Fruit fly (Drosophila melanogaster) whole organism, prepupa: Measurements from ENCODE around the gene CG32755.
A peak's percentile ranks its signal among the peaks of the same experiment; 100 is the strongest.

Source experiments
- Blimp-1 ChIP-seq: fragments of 200-800 bp; sonication (Bioruptor generic); optimal IDR thresholded peaks from 3 replicates; lab custom pipeline; 2017; ENCODE audit warnings: missing biosample characterization, missing genetic modification characterization, mild to moderate bottlenecking, moderate library complexity, missing genetic modification reagents
- CG10669 ChIP-seq: fragments of 200-800 bp; sonication (Bioruptor generic); optimal IDR thresholded peaks from 3 replicates; lab custom pipeline; 2018; ENCODE audit warnings: missing biosample characterization, mild to moderate bottlenecking, missing genetic modification characterization, moderate library complexity
- CG11294 ChIP-seq: fragments of 200-800 bp; sonication (Bioruptor generic); IDR thresholded peaks from 2 replicates; pipeline ENCODE4 v1.3.6; 2022; ENCODE audit warnings: missing biosample characterization, missing genetic modification characterization
- CG11762 ChIP-seq: fragments of 200-800 bp; sonication (Bioruptor generic); optimal IDR thresholded peaks from 3 replicates; lab custom pipeline; 2016; ENCODE audit warnings: missing biosample characterization, missing genetic modification characterization; ENCODE audit not compliant: insufficient read depth
- CG11902 ChIP-seq: fragments of 200-800 bp; sonication (Bioruptor generic); optimal IDR thresholded peaks from 3 replicates; lab custom pipeline; 2016; ENCODE audit warnings: missing biosample characterization, missing genetic modification characterization
- CG15336 ChIP-seq: fragments of 200-800 bp; sonication (Bioruptor generic); IDR thresholded peaks from 2 replicates; pipeline ENCODE4 v1.3.6; 2022; ENCODE audit warnings: missing biosample characterization, missing genetic modification characterization
- CG1621 ChIP-seq: fragments of 200-800 bp; sonication (Bioruptor generic); optimal IDR thresholded peaks from 3 replicates; lab custom pipeline; 2018; ENCODE audit warnings: missing biosample characterization, mild to moderate bottlenecking, missing genetic modification characterization
- CG3032 ChIP-seq: fragments of 200-800 bp; optimal IDR thresholded peaks from 2 replicates; lab custom pipeline; 2019; ENCODE audit warnings: missing biosample characterization, mild to moderate bottlenecking, missing genetic modification characterization, moderate library complexity
- CG31627 ChIP-seq: fragments of 200-800 bp; sonication (Bioruptor generic); optimal IDR thresholded peaks from 3 replicates; lab custom pipeline; 2016; ENCODE audit warnings: missing biosample characterization, missing genetic modification characterization
- CG32006 ChIP-seq: fragments of 200-800 bp; sonication (Bioruptor generic); optimal IDR thresholded peaks from 3 replicates; lab custom pipeline; 2017; ENCODE audit warnings: missing biosample characterization, mild to moderate bottlenecking, missing genetic modification characterization
- CG34406 ChIP-seq: fragments of 200-800 bp; sonication (Bioruptor generic); optimal IDR thresholded peaks from 3 replicates; lab custom pipeline; 2016; ENCODE audit warnings: missing biosample characterization, missing genetic modification characterization
- CG4318 ChIP-seq: fragments of 200-800 bp; sonication (Bioruptor generic); optimal IDR thresholded peaks from 3 replicates; lab custom pipeline; 2017; ENCODE audit warnings: missing biosample characterization, mild to moderate bottlenecking, missing genetic modification characterization
- CG6276 ChIP-seq: fragments of 200-800 bp; sonication (Bioruptor generic); optimal IDR thresholded peaks from 2 replicates; lab custom pipeline; 2017; ENCODE audit warnings: missing biosample characterization, mild to moderate bottlenecking, missing genetic modification characterization
- CG6808 ChIP-seq: fragments of 200-800 bp; sonication (Bioruptor generic); optimal IDR thresholded peaks from 3 replicates; lab custom pipeline; 2017; ENCODE audit warnings: missing biosample characterization, missing genetic modification characterization, mild to moderate bottlenecking, moderate library complexity, missing genetic modification reagents
- CG6854 ChIP-seq: fragments of 200-800 bp; sonication (Bioruptor generic); optimal IDR thresholded peaks from 2 replicates; lab custom pipeline; 2017; ENCODE audit warnings: missing biosample characterization, mild to moderate bottlenecking, missing genetic modification characterization
- CG7368 ChIP-seq: fragments of 200-800 bp; sonication (Bioruptor generic); optimal IDR thresholded peaks from 3 replicates; lab custom pipeline; 2016; ENCODE audit warnings: missing biosample characterization, missing genetic modification characterization
- CG8319 ChIP-seq: fragments of 200-800 bp; sonication (Bioruptor generic); optimal IDR thresholded peaks from 3 replicates; lab custom pipeline; 2016; ENCODE audit warnings: missing biosample characterization, missing genetic modification characterization
- CG8632 ChIP-seq: fragments of 200-800 bp; sonication (Bioruptor generic); optimal IDR thresholded peaks from 3 replicates; lab custom pipeline; 2016; ENCODE audit warnings: missing biosample characterization, missing genetic modification characterization
- Eip75B ChIP-seq: fragments of 200-800 bp; sonication (Bioruptor generic); optimal IDR thresholded peaks from 3 replicates; lab custom pipeline; 2016; ENCODE audit warnings: missing biosample characterization, missing genetic modification characterization
- Eip78C ChIP-seq: fragments of 200-800 bp; sonication (Bioruptor generic); peaks from one replicate; lab custom pipeline; 2016; ENCODE audit warnings: missing biosample characterization, missing genetic modification characterization
- Ets21C ChIP-seq: fragments of 200-800 bp; sonication (Bioruptor generic); optimal IDR thresholded peaks from 3 replicates; lab custom pipeline; 2016; ENCODE audit warnings: missing biosample characterization, missing genetic modification characterization
- Gug ChIP-seq: fragments of 200-800 bp; sonication (Bioruptor generic); IDR thresholded peaks from 2 replicates; pipeline ENCODE4 v1.3.6; 2022; ENCODE audit warnings: missing biosample characterization, missing genetic modification characterization
- Hr4 ChIP-seq: fragments of 200-800 bp; sonication (Bioruptor generic); optimal IDR thresholded peaks from 3 replicates; lab custom pipeline; 2016; ENCODE audit warnings: missing biosample characterization, missing genetic modification characterization
- Met ChIP-seq: fragments of 200-800 bp; sonication (Bioruptor generic); optimal IDR thresholded peaks from 3 replicates; lab custom pipeline; 2016; ENCODE audit warnings: missing biosample characterization, missing genetic modification characterization
- OdsH ChIP-seq: fragments of 200-800 bp; sonication (Bioruptor generic); optimal IDR thresholded peaks from 3 replicates; lab custom pipeline; 2016; ENCODE audit warnings: missing biosample characterization, missing genetic modification characterization
- Smox ChIP-seq: fragments of 200-800 bp; sonication (Bioruptor generic); optimal IDR thresholded peaks from 3 replicates; lab custom pipeline; 2016; ENCODE audit warnings: missing biosample characterization, missing genetic modification characterization
- Sox102F ChIP-seq: fragments of 200-800 bp; sonication (Bioruptor generic); optimal IDR thresholded peaks from 2 replicates; lab custom pipeline; 2016; ENCODE audit warnings: missing biosample characterization, mild to moderate bottlenecking, missing genetic modification characterization
- acj6 ChIP-seq: fragments of 200-800 bp; sonication (Bioruptor generic); optimal IDR thresholded peaks from 3 replicates; lab custom pipeline; 2016; ENCODE audit warnings: missing biosample characterization, missing genetic modification characterization
- dac ChIP-seq: fragments of 200-800 bp; sonication (Bioruptor generic); optimal IDR thresholded peaks from 2 replicates; lab custom pipeline; 2017; ENCODE audit warnings: missing biosample characterization, mild to moderate bottlenecking, missing genetic modification characterization
- eg ChIP-seq: fragments of 200-800 bp; sonication (Bioruptor generic); IDR thresholded peaks from 3 replicates; pipeline ENCODE4 v1.3.6; 2022; ENCODE audit warnings: missing biosample characterization, missing genetic modification characterization
- esn ChIP-seq: fragments of 200-800 bp; sonication (Bioruptor generic); optimal IDR thresholded peaks from 2 replicates; lab custom pipeline; 2016; ENCODE audit warnings: missing biosample characterization, mild to moderate bottlenecking, missing genetic modification characterization, moderate library complexity
- fd59A ChIP-seq: fragments of 200-800 bp; sonication (Bioruptor generic); optimal IDR thresholded peaks from 2 replicates; lab custom pipeline; 2017; ENCODE audit warnings: missing biosample characterization, mild to moderate bottlenecking, missing genetic modification characterization, missing genetic modification reagents
- fd85E ChIP-seq: fragments of 200-800 bp; sonication (Bioruptor generic); optimal IDR thresholded peaks from 3 replicates; lab custom pipeline; 2016; ENCODE audit warnings: missing biosample characterization, missing genetic modification characterization
- lz ChIP-seq: fragments of 200-800 bp; sonication (Bioruptor generic); optimal IDR thresholded peaks from 3 replicates; lab custom pipeline; 2016; ENCODE audit warnings: missing biosample characterization, missing genetic modification characterization
- net ChIP-seq: fragments of 200-800 bp; sonication (Bioruptor generic); optimal IDR thresholded peaks from 3 replicates; lab custom pipeline; 2016; ENCODE audit warnings: missing biosample characterization, missing genetic modification characterization
- pdm3 ChIP-seq: fragments of 200-800 bp; sonication (Bioruptor generic); optimal IDR thresholded peaks from 3 replicates; lab custom pipeline; 2016; ENCODE audit warnings: missing biosample characterization, missing genetic modification characterization
- salr ChIP-seq, 2 experiments: fragments of 200-800 bp; sonication (Bioruptor generic); optimal IDR thresholded peaks; 3 replicates each; lab custom pipeline; 2016 to 2018; ENCODE audit warnings: missing biosample characterization in 2 of 2, missing genetic modification characterization in 2 of 2, mild to moderate bottlenecking in 1 of 2
- spab ChIP-seq: fragments of 200-800 bp; sonication (Bioruptor generic); optimal IDR thresholded peaks from 2 replicates; lab custom pipeline; 2017; ENCODE audit warnings: missing biosample characterization, mild to moderate bottlenecking, missing genetic modification characterization, missing genetic modification reagents
- ss ChIP-seq, 2 experiments: fragments of 200-800 bp; sonication (Bioruptor generic); optimal IDR thresholded peaks; 2 replicates in 1 of 2; 3 replicates in 1 of 2; lab custom pipeline; 2017 to 2018; ENCODE audit warnings: mild to moderate bottlenecking in 2 of 2, missing biosample characterization in 2 of 2, missing genetic modification characterization in 2 of 2, moderate library complexity in 1 of 2
- svp ChIP-seq: fragments of 200-800 bp; sonication (Bioruptor generic); peaks from one replicate; lab custom pipeline; 2016; ENCODE audit warnings: missing biosample characterization, missing genetic modification characterization
- topi ChIP-seq: fragments of 200-800 bp; sonication (Bioruptor generic); optimal IDR thresholded peaks from 3 replicates; lab custom pipeline; 2016; ENCODE audit warnings: missing biosample characterization, missing genetic modification characterization
- vri ChIP-seq: fragments of 200-800 bp; sonication (Bioruptor generic); optimal IDR thresholded peaks from 3 replicates; lab custom pipeline; 2016; ENCODE audit warnings: missing biosample characterization, mild to moderate bottlenecking, missing genetic modification characterization

Gene CG32755

dm6 chrX:5969860-5970665, 20.0 kb downstream of the CG32755 start (continued):
- TF ChIP-seq spab (GFP tag; lab: Kevin White, UChicago) = peak; percentile 19
- TF ChIP-seq Smox (GFP tag; lab: Kevin White, UChicago) = peak; percentile 55
- TF ChIP-seq fd85E (GFP tag; lab: Kevin White, UChicago) = no peak
- TF ChIP-seq pdm3 (GFP tag; lab: Kevin White, UChicago) = peak; percentile 31
- TF ChIP-seq CG34406 (GFP tag; lab: Kevin White, UChicago) = peak; percentile 33
- TF ChIP-seq CG3032 (tag; lab: Kevin White, UChicago) = peak; percentile 50
- peak; percentile 54 for TF ChIP-seq CG6808 (GFP tag; lab: Kevin White, UChicago)
- TF ChIP-seq CG15336 = peak; percentile 41
- TF ChIP-seq topi (GFP tag; lab: Kevin White, UChicago) = peak; percentile 40
- no peak for TF ChIP-seq Ets21C (GFP tag; lab: Kevin White, UChicago)
- peak in 1 of 2 experiments; percentile 47 for TF ChIP-seq ss (GFP tag; optimal IDR thresholded peaks at IDR 0.05; lab: Kevin White, UChicago)
- peak; percentile 27; the same call in 2 of the 3 replicates for TF ChIP-seq eg (GFP tag; lab: Robert Waterston, UW)
- peak; percentile 27 for TF ChIP-seq net
- peak; percentile 9 for TF ChIP-seq CG10669 (GFP tag; lab: Kevin White, UChicago)
- TF ChIP-seq lz (GFP tag; lab: Kevin White, UChicago) = peak; percentile 23
- TF ChIP-seq salr (GFP tag; optimal IDR thresholded peaks at IDR 0.05; lab: Kevin White, UChicago) = peak in 1 of 2 experiments; percentile 46

DNA sequence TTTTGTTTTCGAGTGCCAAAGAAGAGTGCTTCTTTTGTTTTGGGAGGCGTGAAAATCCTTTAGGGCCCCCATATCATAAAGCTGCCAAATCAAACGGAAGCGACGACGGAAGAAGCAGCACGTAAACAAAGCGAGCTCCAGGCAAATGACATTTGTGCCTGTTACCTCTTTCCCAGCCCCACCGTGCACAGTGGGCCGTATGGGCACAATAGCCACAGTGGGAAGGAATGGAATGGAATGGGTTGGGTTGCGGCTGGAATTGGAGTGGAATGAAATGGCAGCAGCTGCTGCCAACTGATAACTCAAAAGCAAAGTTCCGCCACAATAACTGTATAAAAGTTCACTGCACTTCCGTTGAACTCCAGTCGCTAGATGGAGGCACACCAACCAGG, 20.6 kb downstream of the CG32755 start:
- TF ChIP-seq Eip78C (GFP tag; lab: Kevin White, UChicago) (peak; percentile 45), svp (GFP tag; lab: Kevin White, UChicago) (peak; percentile 28), salr (GFP tag; optimal IDR thresholded peaks at IDR 0.05; lab: Kevin White, UChicago) (no peak)

DNA sequence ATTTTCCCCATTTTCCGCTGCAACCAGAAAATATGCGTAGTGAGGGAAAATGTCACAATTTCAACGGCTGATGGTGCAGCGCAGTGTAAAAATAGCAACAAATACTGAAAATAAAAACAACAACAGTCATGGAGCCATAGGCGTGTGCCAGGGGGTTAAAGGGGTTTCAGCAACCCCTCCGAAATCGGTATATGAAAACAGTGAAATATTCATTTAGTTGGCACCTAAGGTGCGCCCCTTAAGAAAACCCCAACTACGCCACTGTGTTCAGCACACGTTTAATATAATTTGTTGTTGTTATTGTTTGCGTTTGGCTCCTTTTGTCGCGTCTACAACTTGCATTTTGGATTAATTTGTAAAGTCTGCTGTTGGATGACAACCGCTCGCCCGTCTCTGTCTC, 22.0 kb downstream of the CG32755 start:
- TF ChIP-seq CG11902 (GFP tag; lab: Kevin White, UChicago) = no peak
- TF ChIP-seq CG11762 (GFP tag; lab: Kevin White, UChicago) = peak; percentile 40
- peak; percentile 49 for TF ChIP-seq Smox (GFP tag; lab: Kevin White, UChicago)
- TF ChIP-seq acj6 (GFP tag; lab: Kevin White, UChicago) = peak; percentile 66
- peak; percentile 86 for TF ChIP-seq dac (GFP tag; lab: Kevin White, UChicago)
- peak; percentile 67 for TF ChIP-seq CG3032 (tag; lab: Kevin White, UChicago)
- TF ChIP-seq CG32006 = peak; percentile 90
- TF ChIP-seq fd85E (GFP tag; lab: Kevin White, UChicago) = no peak
- TF ChIP-seq CG11294 (GFP tag; lab: Robert Waterston, UW) = peak; percentile 55
- TF ChIP-seq CG34406 (GFP tag; lab: Kevin White, UChicago) = peak; percentile 11
- TF ChIP-seq vri (GFP tag; lab: Kevin White, UChicago) = no peak
- TF ChIP-seq svp (GFP tag; lab: Kevin White, UChicago) = peak; percentile 51
- peak; percentile 37 for TF ChIP-seq Ets21C (GFP tag; lab: Kevin White, UChicago)
- peak; percentile 78 for TF ChIP-seq CG4318 (GFP tag; lab: Kevin White, UChicago)
- TF ChIP-seq eg (GFP tag; lab: Robert Waterston, UW) = peak; percentile 93
- no peak for TF ChIP-seq CG6854 (GFP tag; lab: Kevin White, UChicago)
- peak; percentile 87 for TF ChIP-seq CG15336
- peak; percentile 41 for TF ChIP-seq Sox102F (GFP tag; lab: Kevin White, UChicago)
- peak; percentile 64 for TF ChIP-seq fd59A (GFP tag; lab: Kevin White, UChicago)
- peak; percentile 36 for TF ChIP-seq CG8632 (GFP tag; lab: Kevin White, UChicago)
- TF ChIP-seq salr (GFP tag; optimal IDR thresholded peaks at IDR 0.05; lab: Kevin White, UChicago) = peak; percentile 56 to 71
- peak; percentile 55 for TF ChIP-seq CG7368 (GFP tag; lab: Kevin White, UChicago)
- TF ChIP-seq Met (GFP tag; lab: Kevin White, UChicago) = peak; percentile 36
- no peak for TF ChIP-seq CG6276
- TF ChIP-seq OdsH (GFP tag; lab: Kevin White, UChicago) = peak; percentile 76
- TF ChIP-seq ss (GFP tag; optimal IDR thresholded peaks at IDR 0.05; lab: Kevin White, UChicago) = peak; percentile 15 to 35
- TF ChIP-seq esn (GFP tag; lab: Kevin White, UChicago) = peak; percentile 59
- peak; percentile 59 for TF ChIP-seq lz (GFP tag; lab: Kevin White, UChicago)
- peak; percentile 90 for TF ChIP-seq Hr4 (GFP tag; lab: Kevin White, UChicago)
- TF ChIP-seq topi (GFP tag; lab: Kevin White, UChicago) = peak; percentile 55
- TF ChIP-seq net = peak; percentile 68
- TF ChIP-seq CG31627 (GFP tag; lab: Kevin White, UChicago) = peak; percentile 67
- TF ChIP-seq CG1621 (tag; lab: Kevin White, UChicago) = peak; percentile 71
- peak; percentile 82 for TF ChIP-seq Gug (GFP tag; lab: Robert Waterston, UW)
- TF ChIP-seq Eip75B (GFP tag; lab: Kevin White, UChicago) = peak; percentile 59
- TF ChIP-seq Blimp-1 (GFP tag; lab: Kevin White, UChicago) = no peak
- peak; percentile 50 for TF ChIP-seq spab (GFP tag; lab: Kevin White, UChicago)
- peak; percentile 86 for TF ChIP-seq Eip78C (GFP tag; lab: Kevin White, UChicago)
- TF ChIP-seq CG8319 = peak; percentile 36
